Worm (Caenorhabditis elegans) whole organism, L1 larva: Measurements from ENCODE around the gene F08H9.3.

Experiments
- C04F5.9 ChIP-seq: sonication (generic microtip); optimal IDR thresholded peaks from 2 replicates; lab custom pipeline; 2016; ENCODE audit warnings: missing genetic modification characterization, missing compliant biosample characterization
- C16A3.4 ChIP-seq: fragments of 150-350 bp; optimal IDR thresholded peaks from 2 replicates; lab custom pipeline; 2014; ENCODE audit warnings: missing biosample characterization, missing genetic modification characterization
- ceh-8 ChIP-seq: fragments of 200-800 bp; sonication (Bioruptor generic); optimal IDR thresholded peaks from 2 replicates; lab custom pipeline; 2018; ENCODE audit warnings: mild to moderate bottlenecking, missing genetic modification characterization, moderate library complexity, missing compliant biosample characterization
- ceh-82 ChIP-seq, 3 experiments: fragments of 150-350 bp in 1 of 3; sonication (generic microtip) in 2 of 3; optimal IDR thresholded peaks; 2 replicates each; lab custom pipeline; 2014 to 2017; ENCODE audit warnings: missing biosample characterization in 3 of 3, missing genetic modification characterization in 3 of 3
- ceh-90 ChIP-seq: sonication (generic microtip); optimal IDR thresholded peaks from 2 replicates; lab custom pipeline; 2016; ENCODE audit warnings: missing genetic modification characterization, missing compliant biosample characterization
- dpl-1 ChIP-seq, 3 experiments: fragments of 150-350 bp in 2 of 3; sonication (generic microtip) in 1 of 3; optimal IDR thresholded peaks; 2 replicates each; lab custom pipeline; 2014 to 2017; ENCODE audit warnings: missing biosample characterization in 3 of 3, missing genetic modification characterization in 3 of 3, missing genetic modification reagents in 3 of 3
- dsc-1 ChIP-seq: sonication (generic microtip); optimal IDR thresholded peaks from 2 replicates; lab custom pipeline; 2016; ENCODE audit warnings: mild to moderate bottlenecking, missing genetic modification characterization, missing compliant biosample characterization
- efl-1 ChIP-seq, 4 experiments: fragments of 150-350 bp; optimal IDR thresholded peaks in 3 of 4; peaks in 1 of 4; 1 replicate in 1 of 4; 2 replicates in 3 of 4; lab custom pipeline; 2014; ENCODE audit warnings: missing biosample characterization in 2 of 4, missing genetic modification characterization in 2 of 4, missing genetic modification reagents in 2 of 4
- efl-3 ChIP-seq: fragments of 200-800 bp; sonication (Bioruptor generic); optimal IDR thresholded peaks from 2 replicates; lab custom pipeline; 2018; ENCODE audit warnings: mild to moderate bottlenecking, missing genetic modification characterization, missing compliant biosample characterization
- egl-13 ChIP-seq: sonication (generic microtip); optimal IDR thresholded peaks from 2 replicates; lab custom pipeline; 2016; ENCODE audit warnings: missing genotype, missing genetic modification reagents, missing genetic modification characterization, missing compliant biosample characterization
- elt-2 ChIP-seq: sonication (generic microtip); optimal IDR thresholded peaks from 2 replicates; lab custom pipeline; 2016; ENCODE audit warnings: missing genetic modification characterization, mild to moderate bottlenecking, inconsistent platforms, missing compliant biosample characterization, missing genetic modification reagents
- elt-3 ChIP-seq, 6 experiments: fragments of 150-350 bp in 1 of 6; sonication (generic microtip); optimal IDR thresholded peaks; 2 replicates each; lab custom pipeline; 2017 to 2018; ENCODE audit warnings: missing biosample characterization in 6 of 6, missing genetic modification characterization in 6 of 6, inconsistent platforms in 1 of 6
- ets-5 ChIP-seq: fragments of 200-800 bp; sonication (Bioruptor generic); IDR thresholded peaks from 2 replicates; pipeline ENCODE4 v1.3.6; 2022; ENCODE audit warnings: missing genetic modification characterization, missing compliant biosample characterization
- fkh-10 ChIP-seq: sonication (generic microtip); optimal IDR thresholded peaks from 2 replicates; lab custom pipeline; 2017; ENCODE audit warnings: missing biosample characterization, missing genetic modification reagents, missing genetic modification characterization
- fkh-8 ChIP-seq: sonication (generic microtip); optimal IDR thresholded peaks from 2 replicates; lab custom pipeline; 2016; ENCODE audit warnings: mild to moderate bottlenecking, missing genetic modification characterization, missing compliant biosample characterization
- grh-1 ChIP-seq: fragments of 200-800 bp; sonication (Bioruptor generic); IDR thresholded peaks from 2 replicates; pipeline ENCODE4 v1.3.6; 2022; ENCODE audit warnings: missing genetic modification reagents, missing genetic modification characterization, missing compliant biosample characterization
- hpl-2 ChIP-seq: fragments of 150-350 bp; optimal IDR thresholded peaks from 2 replicates; lab custom pipeline; 2014; ENCODE audit warnings: missing biosample characterization, missing genetic modification reagents, missing genetic modification characterization
- isw-1 ChIP-seq: fragments of 200-800 bp; sonication (Bioruptor generic); IDR thresholded peaks from 2 replicates; pipeline ENCODE4 v1.3.6; 2022; ENCODE audit warnings: missing genetic modification characterization, missing compliant biosample characterization
- lin-35 ChIP-seq, 2 experiments: fragments of 150-350 bp; optimal IDR thresholded peaks; 2 replicates each; lab custom pipeline; 2014; ENCODE audit warnings: missing biosample characterization in 2 of 2, missing genetic modification characterization in 2 of 2, missing genetic modification reagents in 2 of 2
- lir-3 ChIP-seq: sonication (generic microtip); optimal IDR thresholded peaks from 2 replicates; lab custom pipeline; 2016; ENCODE audit warnings: mild to moderate bottlenecking, missing genetic modification characterization, moderate library complexity, missing compliant biosample characterization; ENCODE audit not compliant: poor library complexity
- lsy-2 ChIP-seq, 2 experiments: fragments of 150-350 bp; optimal IDR thresholded peaks; 2 replicates each; lab custom pipeline; 2014; ENCODE audit warnings: missing biosample characterization in 2 of 2, missing genetic modification characterization in 2 of 2
- mep-1 ChIP-seq: fragments of 150-350 bp; optimal IDR thresholded peaks from 2 replicates; lab custom pipeline; 2014; ENCODE audit warnings: missing biosample characterization, missing genetic modification characterization
- nhr-11 ChIP-seq: fragments of 150-350 bp; optimal IDR thresholded peaks from 2 replicates; lab custom pipeline; 2014; ENCODE audit warnings: missing biosample characterization, missing genetic modification characterization
- nhr-20 ChIP-seq: sonication (generic microtip); optimal IDR thresholded peaks from 2 replicates; lab custom pipeline; 2016; ENCODE audit warnings: mild to moderate bottlenecking, missing genetic modification characterization, missing compliant biosample characterization
- nhr-47 ChIP-seq: sonication (generic microtip); optimal IDR thresholded peaks from 2 replicates; lab custom pipeline; 2016; ENCODE audit warnings: mild to moderate bottlenecking, missing genetic modification characterization, moderate library complexity, missing compliant biosample characterization
- pag-3 ChIP-seq: sonication (generic microtip); optimal IDR thresholded peaks from 2 replicates; lab custom pipeline; 2017; ENCODE audit warnings: missing genetic modification characterization, mild to moderate bottlenecking, missing compliant biosample characterization, antibody characterized with exemption, borderline replicate concordance; ENCODE audit not compliant: insufficient read depth
- pax-3 ChIP-seq: fragments of 200-800 bp; sonication (Bioruptor generic); optimal IDR thresholded peaks from 2 replicates; lab custom pipeline; 2018; ENCODE audit warnings: mild to moderate bottlenecking, missing genetic modification characterization, moderate library complexity, missing compliant biosample characterization
- rnt-1 ChIP-seq: sonication (generic microtip); optimal IDR thresholded peaks from 2 replicates; lab custom pipeline; 2016; ENCODE audit warnings: mild to moderate bottlenecking, missing genetic modification characterization, moderate library complexity, missing compliant biosample characterization
- skn-1 ChIP-seq: fragments of 150-350 bp; optimal IDR thresholded peaks from 2 replicates; lab custom pipeline; 2014; ENCODE audit warnings: missing biosample characterization, missing genetic modification characterization
- snpc-4 ChIP-seq: fragments of 150-350 bp; optimal IDR thresholded peaks from 2 replicates; lab custom pipeline; 2014; ENCODE audit warnings: missing biosample characterization, missing genetic modification characterization
- snu-23 ChIP-seq: sonication (generic microtip); optimal IDR thresholded peaks from 2 replicates; lab custom pipeline; 2016; ENCODE audit warnings: missing genetic modification characterization, missing compliant biosample characterization
- sptf-1 ChIP-seq: fragments of 150-350 bp; optimal IDR thresholded peaks from 2 replicates; lab custom pipeline; 2014; ENCODE audit warnings: missing biosample characterization, missing genetic modification characterization
- tbx-2 ChIP-seq: sonication (generic microtip); optimal IDR thresholded peaks from 2 replicates; lab custom pipeline; 2016; ENCODE audit warnings: missing genetic modification characterization, missing compliant biosample characterization
- unc-130 ChIP-seq: fragments of 150-350 bp; optimal IDR thresholded peaks from 2 replicates; lab custom pipeline; 2017; ENCODE audit warnings: missing biosample characterization, missing genetic modification characterization, inconsistent platforms
- unc-62 ChIP-seq: fragments of 150-350 bp; optimal IDR thresholded peaks from 2 replicates; lab custom pipeline; 2014; ENCODE audit warnings: missing biosample characterization, missing genetic modification reagents, missing genetic modification characterization
- unc-86 ChIP-seq: sonication (generic microtip); optimal IDR thresholded peaks from 2 replicates; lab custom pipeline; 2016; ENCODE audit warnings: missing genetic modification characterization, missing compliant biosample characterization

The F08H9.3 gene

ce11 chrV:14460122-14460521, 3.0 kb downstream of the F08H9.3 start:
- TF ChIP-seq fkh-10 (GFP tag; lab: Kevin White, UChicago), result no peak
- peak in 1 of 2 experiments; percentile 6 for TF ChIP-seq efl-1 (optimal IDR thresholded peaks at IDR 0.05; lab: Kevin White, UChicago)
- peak; percentile 15 to 86 for TF ChIP-seq efl-1 (GFP tag; optimal IDR thresholded peaks at IDR 0.05 in 1 of 2; lab: Kevin White, UChicago)
- TF ChIP-seq dpl-1 (GFP tag; optimal IDR thresholded peaks at IDR 0.05; lab: Kevin White, UChicago), result peak in 1 of 3 experiments; percentile 7
- TF ChIP-seq elt-3 (tag; optimal IDR thresholded peaks at IDR 0.05; lab: Kevin White, UChicago), result no peak
- no peak for TF ChIP-seq C16A3.4 (tag; lab: Kevin White, UChicago)
- TF ChIP-seq pax-3 (tag; lab: Kevin White, UChicago), result no peak
- no peak for TF ChIP-seq lin-35 (GFP tag; optimal IDR thresholded peaks at IDR 0.05; lab: Kevin White, UChicago)

DNA sequence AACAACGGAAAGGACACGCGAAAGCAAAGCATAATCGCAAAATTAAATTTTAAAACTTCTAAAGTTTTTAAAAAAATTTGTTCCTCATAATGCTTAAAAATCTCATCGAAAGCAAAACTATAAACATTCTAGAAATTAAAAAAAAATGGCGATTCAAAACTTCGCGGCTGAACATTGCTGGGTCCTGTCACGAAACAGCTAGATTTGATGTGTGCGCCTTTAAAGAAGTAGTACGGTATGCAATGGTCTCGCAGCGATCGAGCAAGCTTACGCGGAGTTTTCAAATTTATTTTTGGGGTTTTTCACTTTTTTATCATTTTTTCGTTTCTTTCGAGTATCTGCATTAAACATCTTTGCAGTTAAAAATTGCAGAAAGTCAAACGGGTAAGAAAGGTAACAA, 6.1 kb downstream of the F08H9.3 start, which contains the start of gene coh-3:
Gene coh-3, plus strand, starts transcription at position 353 of the 400 bp plus-strand sequence.
- no peak for TF ChIP-seq efl-3 (GFP tag; lab: Kevin White, UChicago)
- TF ChIP-seq lsy-2 (tag; optimal IDR thresholded peaks at IDR 0.05; lab: Kevin White, UChicago), result no peak
- TF ChIP-seq C04F5.9, result no peak
- TF ChIP-seq lin-35 (GFP tag; optimal IDR thresholded peaks at IDR 0.05; lab: Kevin White, UChicago), result no peak

DNA sequence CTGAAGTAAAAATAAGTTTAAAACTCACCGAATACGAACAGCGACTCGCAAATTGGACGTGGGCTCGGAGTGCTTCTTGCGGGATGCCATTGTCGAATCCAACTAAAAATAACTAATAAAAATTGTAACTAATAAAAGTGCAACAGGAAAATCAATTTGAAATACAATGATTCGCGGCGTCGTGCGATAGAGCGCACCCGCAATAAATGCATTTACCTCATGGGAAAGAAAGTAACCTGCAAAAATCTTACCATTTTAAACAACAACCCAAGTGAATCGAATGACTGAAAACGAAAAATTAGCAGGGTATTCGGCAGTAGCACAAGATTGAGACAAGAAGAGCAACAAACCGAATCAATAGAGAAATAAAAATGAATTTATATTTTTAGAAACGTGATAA, 6.5 kb downstream of the F08H9.3 start, which contains the start of gene bmk-1:
Gene bmk-1, minus strand, starts transcription at position 359 of the 400 bp plus-strand sequence.
- TF ChIP-seq skn-1 (tag; lab: Kevin White, UChicago) (no peak), dpl-1 (GFP tag; optimal IDR thresholded peaks at IDR 0.05; lab: Kevin White, UChicago) (peak; percentile 75 to 87 (median 82)), lsy-2 (tag; optimal IDR thresholded peaks at IDR 0.05; lab: Kevin White, UChicago) (peak in 1 of 2 experiments; percentile 49), unc-130 (tag; lab: Kevin White, UChicago) (peak; percentile 16), ceh-90 (tag; lab: Kevin White, UChicago) (no peak), sptf-1 (tag; lab: Kevin White, UChicago) (no peak), dsc-1 (tag; lab: Kevin White, UChicago) (no peak), C16A3.4 (tag; lab: Kevin White, UChicago) (peak; percentile 23), lir-3 (tag; lab: Kevin White, UChicago) (no peak), egl-13 (tag; lab: Kevin White, UChicago) (no peak), pag-3 (no peak), nhr-20 (tag; lab: Kevin White, UChicago) (peak; percentile 13), lin-35 (GFP tag; optimal IDR thresholded peaks at IDR 0.05; lab: Kevin White, UChicago) (peak; percentile 71 to 92), efl-1 (optimal IDR thresholded peaks at IDR 0.05; lab: Kevin White, UChicago) (peak; percentile 82 to 94), efl-1 (GFP tag; optimal IDR thresholded peaks at IDR 0.05 in 1 of 2; lab: Kevin White, UChicago) (peak; percentile 84 to 99), ets-5 (GFP tag; lab: Robert Waterston, UW) (no peak), snu-23 (GFP tag; lab: Kevin White, UChicago) (peak; percentile 4), fkh-10 (GFP tag; lab: Kevin White, UChicago) (no peak), mep-1 (tag; lab: Kevin White, UChicago) (no peak), rnt-1 (tag; lab: Kevin White, UChicago) (no peak), grh-1 (no peak), elt-2 (tag; lab: Kevin White, UChicago) (no peak)

- TF ChIP-seq lir-3 (tag; lab: Kevin White, UChicago), result no peak
- no peak for TF ChIP-seq sptf-1 (tag; lab: Kevin White, UChicago)
- TF ChIP-seq fkh-8 (tag; lab: Kevin White, UChicago), result no peak
- no peak for TF ChIP-seq nhr-47 (tag; lab: Kevin White, UChicago)
- TF ChIP-seq unc-86 (tag; lab: Kevin White, UChicago), result no peak
- no peak for TF ChIP-seq lsy-2 (tag; optimal IDR thresholded peaks at IDR 0.05; lab: Kevin White, UChicago)
- no peak for TF ChIP-seq snpc-4
- no peak for TF ChIP-seq hpl-2 (GFP tag; lab: Kevin White, UChicago)
- TF ChIP-seq ceh-82 (tag; optimal IDR thresholded peaks at IDR 0.05; lab: Kevin White, UChicago), result no peak
- no peak for TF ChIP-seq unc-62 (GFP tag; lab: Kevin White, UChicago)
- no peak for TF ChIP-seq tbx-2
- TF ChIP-seq isw-1 (GFP tag; lab: Robert Waterston, UW), result no peak
- TF ChIP-seq nhr-11 (tag; lab: Kevin White, UChicago), result no peak
- no peak for TF ChIP-seq ceh-8 (GFP tag; lab: Kevin White, UChicago)
Observed at ce11 chrV:14449397-14449796, 13.7 kb downstream of the F08H9.3 start, which contains the start of gene F23B12.7. TSS of gene F23B12.7 (plus strand) at chrV:14449697.
